Fruit fly (Drosophila melanogaster): Measurements from ENCODE around the gene SPR.

DNA sequence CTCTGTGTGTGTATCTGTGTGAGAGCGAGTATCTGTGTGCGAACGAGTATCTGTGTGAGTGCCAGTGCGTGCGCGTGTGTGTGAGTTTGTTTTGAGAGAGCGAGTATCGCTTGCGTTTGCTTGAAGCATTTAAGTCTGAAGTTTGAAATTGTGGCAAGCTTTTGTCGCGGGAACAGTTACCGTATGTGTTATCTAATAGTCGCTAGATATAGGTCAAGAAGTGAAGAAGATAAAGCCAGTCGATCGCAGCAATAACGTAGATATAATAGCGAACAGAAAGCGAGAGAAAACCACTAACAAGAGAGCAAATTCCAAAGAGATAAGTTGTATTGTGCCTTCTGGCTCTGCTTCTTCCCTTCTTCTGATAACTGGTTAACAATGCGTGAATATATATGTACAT lies 71.7 kb downstream of the SPR start:
- TF ChIP-seq CG6276 (GFP tag; optimal IDR thresholded peaks at IDR 0.05) (no peak), Hr38 (GFP tag; optimal IDR thresholded peaks at IDR 0.05) (no peak)
